Worm (Caenorhabditis elegans) whole organism, L4 larva: ENCODE data around the gene btb-16.
"Not testable (repeated sequence)": the region's sequence is repeated elsewhere in the genome, so short reads cannot be mapped to it uniquely, and the experiment has no call there.

Source experiments
- D1046.2 ChIP-seq: fragments of 200-800 bp; sonication (Bioruptor generic); IDR thresholded peaks from 2 replicates; pipeline ENCODE4 v1.3.6; 2022; ENCODE audit warnings: missing genetic modification characterization, missing compliant biosample characterization
- F10B5.3 ChIP-seq: sonication (generic microtip); optimal IDR thresholded peaks from 2 replicates; lab custom pipeline; 2016; ENCODE audit warnings: mild to moderate bottlenecking, missing genetic modification characterization, missing compliant biosample characterization
- F49E8.2 ChIP-seq: sonication (generic microtip); optimal IDR thresholded peaks from 2 replicates; lab custom pipeline; 2016; ENCODE audit warnings: missing compliant biosample characterization, mild to moderate bottlenecking, missing genetic modification characterization, borderline replicate concordance
- R02D3.7 ChIP-seq: fragments of 150-350 bp; sonication (generic microtip); optimal IDR thresholded peaks from 3 replicates; lab custom pipeline; 2014; ENCODE audit warnings: missing biosample characterization, missing genetic modification characterization
- ZK337.2 ChIP-seq: fragments of 200-800 bp; sonication (Bioruptor generic); IDR thresholded peaks from 2 replicates; pipeline ENCODE4 v1.3.6; 2022; ENCODE audit warnings: missing genetic modification reagents, missing genetic modification characterization, missing compliant biosample characterization
- ZK546.5 ChIP-seq, 2 experiments: sonication (generic microtip); optimal IDR thresholded peaks; 2 replicates each; lab custom pipeline; 2017; ENCODE audit warnings: missing biosample characterization in 2 of 2, missing genetic modification characterization in 2 of 2
- arid-1 ChIP-seq: fragments of 200-800 bp; sonication (Bioruptor generic); conservative IDR thresholded peaks from 2 replicates; pipeline ENCODE4 v1.3.6; 2022; ENCODE audit warnings: missing genetic modification reagents, missing genetic modification characterization, missing compliant biosample characterization
- ceh-28 ChIP-seq: fragments of 150-350 bp; optimal IDR thresholded peaks from 2 replicates; lab custom pipeline; 2014; ENCODE audit warnings: missing biosample characterization, missing genetic modification reagents, missing genetic modification characterization
- ceh-32 ChIP-seq: sonication (generic microtip); optimal IDR thresholded peaks from 2 replicates; lab custom pipeline; 2016; ENCODE audit warnings: mild to moderate bottlenecking, missing genetic modification characterization, missing compliant biosample characterization; ENCODE audit not compliant: poor library complexity
- ctbp-1 ChIP-seq: fragments of 200-800 bp; sonication (Bioruptor generic); IDR thresholded peaks from 2 replicates; pipeline ENCODE4 v1.3.6; 2022; ENCODE audit warnings: missing genetic modification reagents, missing genetic modification characterization, missing compliant biosample characterization
- daf-12 ChIP-seq: fragments of 150-350 bp; optimal IDR thresholded peaks from 2 replicates; lab custom pipeline; 2014; ENCODE audit warnings: missing biosample characterization, missing genetic modification reagents, missing genetic modification characterization
- daf-16 ChIP-seq, 3 experiments: sonication (generic microtip); optimal IDR thresholded peaks; 2 replicates each; lab custom pipeline; 2016 to 2017; ENCODE audit warnings: missing genetic modification characterization in 3 of 3, missing genetic modification reagents in 3 of 3, mild to moderate bottlenecking in 2 of 3, missing compliant biosample characterization in 2 of 3, missing biosample characterization in 1 of 3, moderate library complexity in 1 of 3
- dmd-6 ChIP-seq: fragments of 200-800 bp; sonication (Bioruptor generic); IDR thresholded peaks from 2 replicates; pipeline ENCODE4 v1.3.6; 2022; ENCODE audit warnings: missing genetic modification reagents, missing genetic modification characterization, missing compliant biosample characterization
- dmd-9 ChIP-seq: fragments of 200-800 bp; sonication (Bioruptor generic); IDR thresholded peaks from 2 replicates; pipeline ENCODE4 v1.3.6; 2022; ENCODE audit warnings: missing genetic modification reagents, missing genetic modification characterization, missing compliant biosample characterization
- duxl-1 ChIP-seq: sonication (generic microtip); optimal IDR thresholded peaks from 2 replicates; lab custom pipeline; 2016; ENCODE audit warnings: mild to moderate bottlenecking, missing genetic modification characterization, moderate library complexity, missing compliant biosample characterization; ENCODE audit not compliant: poor library complexity
- egl-27 ChIP-seq: sonication (generic microtip); optimal IDR thresholded peaks from 3 replicates; lab custom pipeline; 2017; ENCODE audit warnings: missing biosample characterization, missing genetic modification reagents, missing genetic modification characterization
- egl-43 ChIP-seq: fragments of 200-800 bp; sonication (Bioruptor generic); IDR thresholded peaks from 2 replicates; pipeline ENCODE4 v1.3.6; 2022; ENCODE audit warnings: missing genetic modification reagents, missing genetic modification characterization, missing compliant biosample characterization
- fkh-10 ChIP-seq: fragments of 150-350 bp; optimal IDR thresholded peaks from 2 replicates; lab custom pipeline; 2014; ENCODE audit warnings: missing biosample characterization, missing genetic modification reagents, missing genetic modification characterization
- hlh-11 ChIP-seq: fragments of 200-800 bp; sonication (Bioruptor generic); optimal IDR thresholded peaks from 2 replicates; lab custom pipeline; 2018; ENCODE audit warnings: mild to moderate bottlenecking, missing genetic modification characterization, missing compliant biosample characterization
- lim-7 ChIP-seq: fragments of 200-800 bp; sonication (Bioruptor generic); IDR thresholded peaks from 2 replicates; pipeline ENCODE4 v1.3.6; 2022; ENCODE audit warnings: missing genetic modification characterization, missing compliant biosample characterization
- lin-1 ChIP-seq: fragments of 200-800 bp; sonication (Bioruptor generic); IDR thresholded peaks from 2 replicates; pipeline ENCODE4 v1.3.6; 2022; ENCODE audit warnings: missing genetic modification reagents, missing genetic modification characterization, missing compliant biosample characterization
- lin-13 ChIP-seq: fragments of 150-350 bp; optimal IDR thresholded peaks from 2 replicates; lab custom pipeline; 2014; ENCODE audit warnings: missing biosample characterization, missing genetic modification reagents, missing genetic modification characterization
- lir-3 ChIP-seq: sonication (generic microtip); optimal IDR thresholded peaks from 2 replicates; lab custom pipeline; 2016; ENCODE audit warnings: mild to moderate bottlenecking, missing genetic modification characterization, missing compliant biosample characterization
- madf-5 ChIP-seq, 2 experiments: fragments of 200-800 bp; sonication (Bioruptor generic); IDR thresholded peaks; 2 replicates each; pipeline ENCODE4 v1.3.6; 2022; ENCODE audit warnings: missing compliant biosample characterization in 2 of 2, missing genetic modification characterization in 2 of 2
- madf-9 ChIP-seq: fragments of 200-800 bp; sonication (Bioruptor generic); conservative IDR thresholded peaks from 2 replicates; pipeline ENCODE4 v1.3.6; 2022; ENCODE audit warnings: missing genetic modification reagents, missing genetic modification characterization, missing compliant biosample characterization
- mdt-29 ChIP-seq: fragments of 200-800 bp; sonication (Bioruptor generic); IDR thresholded peaks from 2 replicates; pipeline ENCODE4 v1.3.6; 2022; ENCODE audit warnings: missing genetic modification reagents, missing genetic modification characterization, missing compliant biosample characterization
- mes-2 ChIP-seq: sonication (generic microtip); optimal IDR thresholded peaks from 2 replicates; lab custom pipeline; 2016; ENCODE audit warnings: missing genotype, mild to moderate bottlenecking, missing genetic modification characterization, missing compliant biosample characterization; ENCODE audit not compliant: poor library complexity, severe bottlenecking
- nhr-10 ChIP-seq: fragments of 150-350 bp; optimal IDR thresholded peaks from 2 replicates; lab custom pipeline; 2014; ENCODE audit warnings: missing biosample characterization, missing genetic modification characterization
- nhr-237 ChIP-seq: sonication (generic microtip); optimal IDR thresholded peaks from 2 replicates; lab custom pipeline; 2017; ENCODE audit warnings: missing biosample characterization, missing genetic modification characterization
- nhr-25 ChIP-seq: sonication (generic microtip); optimal IDR thresholded peaks from 2 replicates; lab custom pipeline; 2017; ENCODE audit warnings: missing genetic modification characterization, mild to moderate bottlenecking, missing compliant biosample characterization, antibody characterized with exemption, moderate library complexity, borderline replicate concordance; ENCODE audit not compliant: insufficient read depth
- nhr-28 ChIP-seq: fragments of 150-350 bp; optimal IDR thresholded peaks from 2 replicates; lab custom pipeline; 2014; ENCODE audit warnings: missing biosample characterization, missing genetic modification characterization
- nhr-42 ChIP-seq: fragments of 200-800 bp; sonication (Bioruptor generic); IDR thresholded peaks from 2 replicates; pipeline ENCODE4 v1.3.6; 2022; ENCODE audit warnings: missing genetic modification characterization, missing compliant biosample characterization
- nhr-48 ChIP-seq: sonication (generic microtip); optimal IDR thresholded peaks from 2 replicates; lab custom pipeline; 2016; ENCODE audit warnings: mild to moderate bottlenecking, missing genetic modification characterization, missing compliant biosample characterization
- nhr-76 ChIP-seq: fragments of 150-350 bp; optimal IDR thresholded peaks from 2 replicates; lab custom pipeline; 2014; ENCODE audit warnings: missing biosample characterization, missing genetic modification characterization
- php-3 ChIP-seq: fragments of 200-800 bp; sonication (Bioruptor generic); IDR thresholded peaks from 2 replicates; pipeline ENCODE4 v1.3.6; 2022; ENCODE audit warnings: missing genetic modification reagents, missing genetic modification characterization, missing compliant biosample characterization
- pqm-1 ChIP-seq: sonication (generic microtip); optimal IDR thresholded peaks from 2 replicates; lab custom pipeline; 2017; ENCODE audit warnings: missing biosample characterization, missing genetic modification characterization
- sdz-12 ChIP-seq: fragments of 200-800 bp; sonication (Bioruptor generic); optimal IDR thresholded peaks from 2 replicates; lab custom pipeline; 2018; ENCODE audit warnings: mild to moderate bottlenecking, missing genetic modification characterization, missing compliant biosample characterization
- set-16 ChIP-seq: fragments of 200-800 bp; sonication (Bioruptor generic); IDR thresholded peaks from 2 replicates; pipeline ENCODE4 v1.3.6; 2022; ENCODE audit warnings: missing genetic modification reagents, missing genetic modification characterization, missing compliant biosample characterization
- unc-130 ChIP-seq: sonication (generic microtip); optimal IDR thresholded peaks from 2 replicates; lab custom pipeline; 2016; ENCODE audit warnings: missing genetic modification reagents, missing genetic modification characterization, missing compliant biosample characterization
- unc-62 ChIP-seq, 3 experiments: fragments of 150-350 bp in 1 of 3; sonication (generic microtip); optimal IDR thresholded peaks in 2 of 3; peaks in 1 of 3; 1 replicate in 1 of 3; 2 replicates in 2 of 3; lab custom pipeline; 2014 to 2017; ENCODE audit warnings: missing biosample characterization in 3 of 3, missing genetic modification characterization in 3 of 3, missing genetic modification reagents in 3 of 3, missing genotype in 1 of 3
- zag-1 ChIP-seq: fragments of 150-350 bp; optimal IDR thresholded peaks from 2 replicates; lab custom pipeline; 2014; ENCODE audit warnings: missing biosample characterization, missing genetic modification characterization
- zfp-2 ChIP-seq: sonication (generic microtip); optimal IDR thresholded peaks from 2 replicates; lab custom pipeline; 2016; ENCODE audit warnings: mild to moderate bottlenecking, missing genetic modification characterization, missing compliant biosample characterization
- zfp-3 ChIP-seq: fragments of 200-800 bp; sonication (Bioruptor generic); conservative IDR thresholded peaks from 2 replicates; pipeline ENCODE4 v1.3.6; 2022; ENCODE audit warnings: missing genetic modification reagents, missing genetic modification characterization, missing compliant biosample characterization
- ztf-11 ChIP-seq: fragments of 150-350 bp; optimal IDR thresholded peaks from 2 replicates; lab custom pipeline; 2014; ENCODE audit warnings: missing biosample characterization, missing genetic modification characterization

Gene btb-16

DNA sequence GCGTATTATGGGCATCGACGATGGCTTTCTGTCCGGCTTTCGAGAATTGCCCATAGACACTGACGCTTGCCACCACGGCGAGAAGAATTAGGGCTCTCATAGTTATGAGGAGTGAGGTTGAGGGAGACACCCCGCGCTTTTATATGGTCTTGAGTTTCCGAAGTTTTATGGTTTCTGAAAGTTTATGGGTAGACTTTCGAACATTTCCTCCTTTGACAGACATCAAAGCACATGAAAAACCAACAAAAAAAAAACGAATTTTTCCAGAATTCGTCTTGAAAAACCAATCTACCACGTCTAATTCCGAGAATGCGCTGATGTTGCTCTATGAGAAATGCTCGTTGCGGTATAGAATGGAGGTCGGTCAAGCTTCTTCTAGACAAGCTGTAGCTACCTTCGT lies 12.1 kb upstream of the btb-16 start, which contains the start of gene scl-15:
Gene scl-15, minus strand, starts transcription at position 101 of the 400 bp plus-strand sequence.
- TF ChIP-seq nhr-48 (tag; lab: Kevin White, UChicago) (no peak), duxl-1 (tag; lab: Kevin White, UChicago) (no peak), lin-1 (no peak), F10B5.3 (no peak), fkh-10 (GFP tag; lab: Kevin White, UChicago) (no peak), sdz-12 (GFP tag; lab: Kevin White, UChicago) (no peak), arid-1 (GFP tag; lab: Robert Waterston, UW) (no peak)
- TF ChIP-seq, all 104 proteins: peak for 0

DNA sequence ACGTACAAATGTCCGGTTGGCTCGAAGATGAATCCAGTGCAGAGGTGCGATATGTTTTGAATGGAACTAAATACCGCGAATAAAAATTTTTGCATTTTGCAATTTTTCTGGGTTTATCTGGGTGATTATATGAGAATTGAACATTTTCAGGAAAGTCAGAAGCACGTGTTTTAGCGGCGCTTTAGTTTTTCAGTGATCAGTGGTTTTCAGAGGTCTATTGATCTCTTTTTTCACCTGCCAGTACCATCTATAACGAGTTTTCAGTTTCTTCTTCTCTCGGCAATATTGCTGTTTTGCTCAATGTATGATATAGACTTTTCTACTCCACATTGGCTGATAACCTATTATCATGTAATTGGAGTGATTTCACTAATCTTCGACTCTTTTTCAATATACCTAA lies 9.6 kb upstream of the btb-16 start, which contains the start of gene sri-63:
Gene sri-63, plus strand, starts transcription at position 301 of the 400 bp plus-strand sequence.
- TF ChIP-seq duxl-1 (tag; lab: Kevin White, UChicago) (no peak), unc-62 (GFP tag; optimal IDR thresholded peaks at IDR 0.05 in 1 of 2; lab: Kevin White, UChicago) (peak in 1 of 2 experiments; percentile 46), unc-62 (tag; optimal IDR thresholded peaks at IDR 0.05; lab: Kevin White, UChicago) (no peak)
- TF ChIP-seq, all 104 proteins: peak for 1

- TF ChIP-seq F10B5.3; set-16; zfp-2 (tag; lab: Kevin White, UChicago): not testable (repeated sequence)
Observed at ce11 chrII:3290544-3290943, 6.1 kb upstream of the btb-16 start, which contains the start of gene F39E9.14. Gene F39E9.14, minus strand, starts transcription at chrII:3290644.

- TF ChIP-seq pqm-1 (tag; lab: Kevin White, UChicago): peak; percentile 54
- TF ChIP-seq F49E8.2 (tag; lab: Kevin White, UChicago): no peak
- peak; percentile 52 for TF ChIP-seq nhr-28 (tag; lab: Kevin White, UChicago)
- no peak for TF ChIP-seq ctbp-1
- no peak for TF ChIP-seq nhr-237 (tag; lab: Kevin White, UChicago)
- TF ChIP-seq ceh-32: no peak
- no peak for TF ChIP-seq zag-1 (tag; lab: Kevin White, UChicago)
- no peak for TF ChIP-seq ztf-11 (tag; lab: Kevin White, UChicago)
- TF ChIP-seq mes-2: no peak
- TF ChIP-seq lim-7: no peak
- no peak for TF ChIP-seq R02D3.7 (tag; lab: Kevin White, UChicago)
- no peak for TF ChIP-seq ZK546.5 (tag; optimal IDR thresholded peaks at IDR 0.05; lab: Kevin White, UChicago)
- TF ChIP-seq hlh-11 (tag; lab: Kevin White, UChicago): peak; percentile 24
- no peak for TF ChIP-seq nhr-10
- TF ChIP-seq nhr-25 (tag; lab: Kevin White, UChicago): no peak
- TF ChIP-seq egl-27 (tag; lab: Kevin White, UChicago): no peak
- TF ChIP-seq mdt-29 (GFP tag; lab: Robert Waterston, UW): no peak
- TF ChIP-seq ceh-28 (tag; lab: Kevin White, UChicago): no peak
- no peak for TF ChIP-seq lin-13 (GFP tag; lab: Kevin White, UChicago)
- TF ChIP-seq daf-16 (GFP tag; optimal IDR thresholded peaks at IDR 0.05; lab: Kevin White, UChicago): no peak
- TF ChIP-seq daf-16 (tag; optimal IDR thresholded peaks at IDR 0.05; lab: Kevin White, UChicago): peak; percentile 92
- TF ChIP-seq egl-43 (GFP tag; lab: Robert Waterston, UW): no peak
- TF ChIP-seq unc-130: no peak
- TF ChIP-seq D1046.2 (GFP tag; lab: Robert Waterston, UW): no peak
- 0 out of 2 replicates have a peak, but pooled peaks have one; percentile 59 for TF ChIP-seq php-3 (GFP tag; lab: Robert Waterston, UW)
- TF ChIP-seq dmd-9 (GFP tag; lab: Robert Waterston, UW): no peak
- no peak for TF ChIP-seq nhr-42 (GFP tag; lab: Robert Waterston, UW)
- TF ChIP-seq nhr-76 (tag; lab: Kevin White, UChicago): no peak
- TF ChIP-seq daf-12: no peak
- TF ChIP-seq F10B5.3: no peak
- peak; percentile 62 for TF ChIP-seq dmd-6
- no peak for TF ChIP-seq madf-9 (GFP tag; lab: Robert Waterston, UW)
- TF ChIP-seq ZK337.2 (GFP tag; lab: Robert Waterston, UW): no peak
- TF ChIP-seq madf-5 (GFP tag; IDR thresholded peaks at IDR 0.05; lab: Robert Waterston, UW): no peak
- no peak for TF ChIP-seq lir-3 (tag; lab: Kevin White, UChicago)
- TF ChIP-seq zfp-3 (GFP tag; lab: Robert Waterston, UW): no peak
Observed at ce11 chrII:3295193-3295592, 1.5 kb upstream of the btb-16 start, which contains the start of gene btb-17. Gene btb-17, plus strand, starts transcription at chrII:3295405.
